Fruit fly (Drosophila melanogaster) whole organism, pupa: ENCODE data around the gene CG5382.

ENCODE experiments used
- CG10348 ChIP-seq: fragments of 200-800 bp; sonication (Bioruptor generic); IDR thresholded peaks from 2 replicates; pipeline ENCODE4 v1.3.6; 2022; ENCODE audit warnings: missing biosample characterization, missing genetic modification characterization
- CG12605 ChIP-seq: fragments of 200-800 bp; sonication (Bioruptor generic); IDR thresholded peaks from 2 replicates; pipeline ENCODE4 v1.3.6; 2022; ENCODE audit warnings: missing biosample characterization, missing genetic modification characterization
- CG13204 ChIP-seq: fragments of 200-800 bp; sonication (Bioruptor generic); optimal IDR thresholded peaks from 2 replicates; lab custom pipeline; 2018; ENCODE audit warnings: missing biosample characterization, mild to moderate bottlenecking, missing genetic modification characterization, moderate library complexity
- CG14655 ChIP-seq: fragments of 200-800 bp; sonication (Bioruptor generic); optimal IDR thresholded peaks from 3 replicates; lab custom pipeline; 2017; ENCODE audit warnings: mild to moderate bottlenecking, missing biosample characterization, missing genetic modification reagents, missing genetic modification characterization
- CG15710 ChIP-seq: fragments of 200-800 bp; sonication (Bioruptor generic); optimal IDR thresholded peaks from 2 replicates; lab custom pipeline; 2018; ENCODE audit warnings: missing biosample characterization, mild to moderate bottlenecking, missing genetic modification characterization, moderate library complexity
- CG17806 ChIP-seq: fragments of 200-800 bp; sonication (Bioruptor generic); optimal IDR thresholded peaks from 2 replicates; lab custom pipeline; 2018; ENCODE audit warnings: missing biosample characterization, mild to moderate bottlenecking, missing genetic modification characterization, moderate library complexity
- CG32121 ChIP-seq: fragments of 200-800 bp; sonication (Bioruptor generic); IDR thresholded peaks from 2 replicates; pipeline ENCODE4 v1.3.6; 2022; ENCODE audit warnings: missing biosample characterization, missing genetic modification characterization
- CG34367 ChIP-seq: fragments of 200-800 bp; sonication (Bioruptor generic); optimal IDR thresholded peaks from 2 replicates; lab custom pipeline; 2018; ENCODE audit warnings: missing biosample characterization, mild to moderate bottlenecking, missing genetic modification characterization
- CG4496 ChIP-seq: fragments of 200-800 bp; sonication (Bioruptor generic); IDR thresholded peaks from 3 replicates; pipeline ENCODE4 v1.3.6; 2022; ENCODE audit warnings: missing biosample characterization, missing genetic modification characterization
- CG8159 ChIP-seq: fragments of 200-800 bp; sonication (Bioruptor generic); optimal IDR thresholded peaks from 3 replicates; lab custom pipeline; 2018; ENCODE audit warnings: missing biosample characterization, mild to moderate bottlenecking, missing genetic modification characterization, moderate library complexity
- CG8301 ChIP-seq: fragments of 200-800 bp; sonication (Bioruptor generic); optimal IDR thresholded peaks from 2 replicates; lab custom pipeline; 2018; ENCODE audit warnings: missing biosample characterization, mild to moderate bottlenecking, missing genetic modification characterization
- CG9948 ChIP-seq: fragments of 200-800 bp; sonication (Bioruptor generic); optimal IDR thresholded peaks from 2 replicates; lab custom pipeline; 2018; ENCODE audit warnings: missing biosample characterization, mild to moderate bottlenecking, missing genetic modification characterization, moderate library complexity
- D1 ChIP-seq: fragments of 200-800 bp; sonication (Bioruptor generic); optimal IDR thresholded peaks from 2 replicates; lab custom pipeline; 2018; ENCODE audit warnings: missing biosample characterization, mild to moderate bottlenecking, missing genetic modification characterization, moderate library complexity
- EcR ChIP-seq: fragments of 200-800 bp; sonication (Bioruptor generic); optimal IDR thresholded peaks from 3 replicates; lab custom pipeline; 2019; ENCODE audit warnings: missing biosample characterization, missing genetic modification characterization, mild to moderate bottlenecking, moderate library complexity, missing genetic modification reagents
- Ets98B ChIP-seq: fragments of 200-800 bp; sonication (Bioruptor generic); IDR thresholded peaks from 2 replicates; pipeline ENCODE4 v1.3.6; 2022; ENCODE audit warnings: missing biosample characterization, missing genetic modification characterization
- Pif1A ChIP-seq: fragments of 200-800 bp; sonication (Bioruptor generic); optimal IDR thresholded peaks from 3 replicates; lab custom pipeline; 2016; ENCODE audit warnings: missing biosample characterization, missing genetic modification characterization
- Pif1B ChIP-seq: fragments of 200-800 bp; sonication (Bioruptor generic); optimal IDR thresholded peaks from 3 replicates; lab custom pipeline; 2016; ENCODE audit warnings: missing biosample characterization, missing genetic modification characterization
- Snoo ChIP-seq: fragments of 200-800 bp; sonication (Bioruptor generic); optimal IDR thresholded peaks from 3 replicates; lab custom pipeline; 2017; ENCODE audit warnings: missing biosample characterization, mild to moderate bottlenecking, missing genetic modification characterization, inconsistent platforms
- fd96Ca ChIP-seq: fragments of 200-800 bp; sonication (Bioruptor generic); IDR thresholded peaks from 3 replicates; pipeline ENCODE4 v1.3.6; 2022; ENCODE audit warnings: missing biosample characterization, missing genetic modification characterization
- gl ChIP-seq: fragments of 200-800 bp; sonication (Bioruptor generic); optimal IDR thresholded peaks from 2 replicates; lab custom pipeline; 2018; ENCODE audit warnings: missing biosample characterization, mild to moderate bottlenecking, missing genetic modification characterization
- rn ChIP-seq: fragments of 200-800 bp; sonication (Bioruptor generic); IDR thresholded peaks from 2 replicates; pipeline ENCODE4 v1.3.6; 2022; ENCODE audit warnings: missing biosample characterization, missing genetic modification characterization

CG5382 gene

DNA sequence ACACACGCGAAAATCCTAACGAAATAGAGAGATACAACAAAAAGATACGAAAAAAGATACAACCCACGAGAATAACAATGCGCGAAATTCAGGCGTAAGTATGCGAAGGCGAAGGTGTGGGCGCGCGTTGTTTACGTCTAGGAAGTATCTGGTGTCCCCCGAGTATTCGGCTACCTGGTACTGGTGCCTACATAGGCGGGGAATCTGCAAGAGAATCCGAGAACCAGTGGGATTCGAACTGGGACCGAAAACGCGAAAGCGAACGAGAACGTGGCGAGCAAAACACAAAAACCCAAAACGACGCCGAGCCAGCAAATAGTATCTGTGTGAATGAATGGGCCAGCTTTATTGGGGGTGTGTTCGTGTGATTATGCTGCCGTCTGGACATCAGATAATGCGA is 24.3 kb upstream of the CG5382 start:
- no peak for TF ChIP-seq CG8301 (tag; lab: Kevin White, UChicago)
- no peak for TF ChIP-seq rn (GFP tag; lab: Robert Waterston, UW)
- no peak for TF ChIP-seq CG10348 (GFP tag; lab: Robert Waterston, UW)
- TF ChIP-seq CG15710 (tag; lab: Kevin White, UChicago), result no peak
- no peak for TF ChIP-seq CG34367 (tag; lab: Kevin White, UChicago)
- TF ChIP-seq Ets98B (GFP tag; lab: Robert Waterston, UW), result no peak
- TF ChIP-seq Snoo (tag; lab: Kevin White, UChicago), result no peak
- no peak for TF ChIP-seq gl (tag; lab: Kevin White, UChicago)
- TF ChIP-seq CG8159 (tag; lab: Kevin White, UChicago), result no peak
- TF ChIP-seq D1 (tag; lab: Kevin White, UChicago), result no peak
- TF ChIP-seq fd96Ca (GFP tag; lab: Robert Waterston, UW), result no peak
- no peak for TF ChIP-seq Pif1B
- TF ChIP-seq CG9948, result no peak
- no peak for TF ChIP-seq CG17806 (tag; lab: Kevin White, UChicago)
- TF ChIP-seq CG12605 (GFP tag; lab: Robert Waterston, UW), result no peak
- no peak for TF ChIP-seq EcR (GFP tag; lab: Kevin White, UChicago)

DNA sequence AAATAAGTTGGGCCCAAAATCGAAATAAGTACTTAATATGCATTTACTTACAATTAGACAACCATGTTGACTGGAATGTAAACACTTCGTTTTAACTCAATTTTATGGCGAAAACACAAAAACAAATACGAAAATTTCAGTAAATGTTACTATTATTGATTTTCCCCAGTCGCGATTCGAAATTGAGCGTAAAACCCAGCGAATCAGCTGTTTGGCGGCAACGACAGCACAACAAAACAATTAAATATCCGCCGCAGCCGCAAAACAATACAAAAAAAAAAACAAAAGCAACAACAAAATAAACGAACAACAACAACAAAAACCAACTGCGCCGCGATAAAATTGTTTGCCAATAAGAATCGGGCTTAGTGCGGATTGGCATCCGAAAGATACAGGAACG is 23.8 kb upstream of the CG5382 start, which contains the start of the genes CAH8 and CG7059:
TSS of gene CAH8 (minus strand) at position 101 of the 400 bp plus-strand sequence.
TSS of gene CG7059 (plus strand) at position 167 of the 400 bp plus-strand sequence.
- TF ChIP-seq CG12605 (GFP tag; lab: Robert Waterston, UW), result 0 out of 2 replicates have a peak, but pooled peaks have one; percentile 11
- no peak for TF ChIP-seq CG15710 (tag; lab: Kevin White, UChicago)

DNA sequence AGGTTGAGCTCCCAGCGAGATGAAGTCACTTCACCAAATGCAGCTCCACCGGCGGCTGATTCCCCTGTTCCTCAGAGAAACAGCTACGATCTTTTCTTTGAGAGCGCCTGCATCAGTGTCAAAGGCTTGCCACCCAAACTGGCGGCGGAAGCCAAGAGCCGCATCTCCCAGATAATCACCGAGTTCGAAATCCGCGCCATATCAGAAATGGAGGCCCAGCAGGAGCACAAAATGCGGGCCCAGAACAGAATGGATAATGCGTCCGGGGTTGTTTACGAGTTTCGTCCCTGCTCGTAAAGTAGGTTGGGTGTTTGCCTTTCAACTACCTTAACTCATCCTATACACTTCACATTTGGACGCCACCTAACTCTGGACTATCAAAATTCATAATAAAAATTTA is 16.0 kb upstream of the CG5382 start, which contains the start of gene Gpdh3:
TSS of gene Gpdh3 (plus strand) at position 301 of the 400 bp plus-strand sequence.
- TF ChIP-seq CG4496, result no peak
- no peak for TF ChIP-seq CG8301 (tag; lab: Kevin White, UChicago)
- TF ChIP-seq CG10348 (GFP tag; lab: Robert Waterston, UW), result no peak
- no peak for TF ChIP-seq CG17806 (tag; lab: Kevin White, UChicago)
- no peak for TF ChIP-seq rn (GFP tag; lab: Robert Waterston, UW)
- TF ChIP-seq CG13204 (GFP tag; lab: Kevin White, UChicago), result no peak
- TF ChIP-seq CG32121 (GFP tag; lab: Robert Waterston, UW), result no peak
- no peak for TF ChIP-seq CG12605 (GFP tag; lab: Robert Waterston, UW)
- no peak for TF ChIP-seq fd96Ca (GFP tag; lab: Robert Waterston, UW)
- no peak for TF ChIP-seq CG9948
- no peak for TF ChIP-seq D1 (tag; lab: Kevin White, UChicago)
- TF ChIP-seq Ets98B (GFP tag; lab: Robert Waterston, UW), result no peak
- no peak for TF ChIP-seq Snoo (tag; lab: Kevin White, UChicago)

DNA sequence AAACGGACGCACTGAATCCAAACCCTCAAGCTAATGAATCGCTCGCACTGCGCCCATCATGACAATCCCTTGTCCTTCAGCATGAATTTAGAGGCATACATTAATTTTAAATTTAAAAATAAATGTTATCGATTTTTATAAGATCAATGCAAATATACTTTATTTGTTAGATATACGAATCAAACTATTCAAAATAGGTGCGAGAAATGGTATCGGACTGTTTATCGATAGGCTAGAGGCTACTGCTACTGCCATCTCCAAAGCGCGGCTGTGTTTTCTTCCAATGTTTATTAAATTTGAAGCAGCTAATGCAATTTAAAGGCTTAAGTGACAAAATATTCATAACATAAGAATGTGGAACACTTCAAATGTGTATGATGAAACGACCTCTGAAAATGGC is 15.3 kb upstream of the CG5382 start, which contains the start of gene CG43342:
TSS of gene CG43342 (plus strand) at position 264 of the 400 bp plus-strand sequence.
- TF ChIP-seq CG12605 (GFP tag; lab: Robert Waterston, UW) (no peak), CG15710 (tag; lab: Kevin White, UChicago) (no peak), CG8301 (tag; lab: Kevin White, UChicago) (no peak), rn (GFP tag; lab: Robert Waterston, UW) (no peak), Ets98B (GFP tag; lab: Robert Waterston, UW) (no peak), CG4496 (no peak), CG10348 (GFP tag; lab: Robert Waterston, UW) (no peak), CG34367 (tag; lab: Kevin White, UChicago) (no peak), gl (tag; lab: Kevin White, UChicago) (no peak), CG9948 (no peak), Pif1B (no peak), CG13204 (GFP tag; lab: Kevin White, UChicago) (no peak), CG14655 (GFP tag; lab: Kevin White, UChicago) (no peak), Snoo (tag; lab: Kevin White, UChicago) (no peak)

DNA sequence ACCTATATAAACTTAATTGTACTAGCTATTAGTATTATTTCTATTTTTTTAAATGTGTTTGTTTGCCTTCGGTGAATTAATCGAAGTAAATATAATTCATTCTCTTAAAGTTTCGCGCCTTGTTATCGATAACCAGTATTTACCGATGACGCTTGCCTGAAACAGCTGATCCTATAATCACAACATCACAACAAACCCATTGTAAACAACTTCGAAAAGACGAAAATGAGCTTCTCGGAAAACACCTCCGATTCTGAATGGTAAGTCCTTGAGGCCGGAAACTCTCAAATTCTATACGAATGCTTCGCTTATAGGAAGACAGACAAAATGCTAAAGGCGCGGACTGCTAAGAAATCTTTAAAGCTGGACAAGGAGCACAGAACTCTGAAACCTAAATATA is 14.2 kb upstream of the CG5382 start, which contains the start of gene CG34149:
TSS of gene CG34149 (plus strand) at position 187 of the 400 bp plus-strand sequence.
- no peak for TF ChIP-seq Ets98B (GFP tag; lab: Robert Waterston, UW)
- no peak for TF ChIP-seq CG4496
- no peak for TF ChIP-seq CG12605 (GFP tag; lab: Robert Waterston, UW)
- no peak for TF ChIP-seq Snoo (tag; lab: Kevin White, UChicago)
- TF ChIP-seq, all 21 proteins: peak for 0

DNA sequence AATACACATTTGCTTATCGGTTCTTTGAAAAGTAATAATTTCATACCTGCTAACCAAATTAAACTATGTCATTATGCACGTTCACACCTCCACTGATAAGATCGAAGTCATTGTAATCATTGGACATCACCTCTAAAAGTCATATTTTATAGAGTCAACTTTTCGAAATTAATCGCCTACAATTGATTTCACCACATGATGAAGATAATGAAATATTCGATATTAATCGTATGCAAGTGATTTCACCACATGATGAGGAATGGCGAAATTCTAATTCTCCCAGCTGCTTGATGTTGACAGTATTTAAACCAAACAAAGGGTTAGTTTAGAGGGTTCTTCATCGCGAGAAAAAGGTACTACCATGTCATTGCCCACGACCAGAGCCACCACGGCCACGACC is 9.9 kb upstream of the CG5382 start, which contains the start of gene CG18596:
TSS of gene CG18596 (plus strand) at position 250 of the 400 bp plus-strand sequence.
- no peak for TF ChIP-seq CG12605 (GFP tag; lab: Robert Waterston, UW)
- TF ChIP-seq CG14655 (GFP tag; lab: Kevin White, UChicago), result no peak
- no peak for TF ChIP-seq Pif1A
- TF ChIP-seq CG10348 (GFP tag; lab: Robert Waterston, UW), result no peak
- TF ChIP-seq CG17806 (tag; lab: Kevin White, UChicago), result no peak
- TF ChIP-seq CG8159 (tag; lab: Kevin White, UChicago), result no peak

DNA sequence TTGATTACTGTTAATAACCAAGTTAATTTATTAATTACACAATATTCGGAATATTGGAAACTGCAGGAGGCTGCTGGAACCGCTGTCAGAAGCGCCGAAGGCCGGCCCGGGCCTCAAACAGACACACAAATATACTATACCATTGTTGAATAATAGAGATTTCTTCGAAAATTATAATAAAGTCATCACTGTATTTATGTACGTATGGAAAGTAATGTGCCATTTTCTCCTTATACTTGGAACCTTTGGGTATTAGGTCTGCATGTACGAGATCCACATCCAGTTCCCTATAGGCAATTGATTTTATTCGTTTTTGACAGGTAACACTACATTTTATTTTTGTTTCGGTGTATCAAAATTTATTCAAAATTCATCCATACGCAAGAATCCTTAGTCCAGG is 6.8 kb upstream of the CG5382 start, which contains the start of gene CG7069:
TSS of gene CG7069 (plus strand) at position 301 of the 400 bp plus-strand sequence.
- TF ChIP-seq CG4496 (no peak), CG8159 (tag; lab: Kevin White, UChicago) (no peak), CG10348 (GFP tag; lab: Robert Waterston, UW) (no peak), CG13204 (GFP tag; lab: Kevin White, UChicago) (no peak), EcR (GFP tag; lab: Kevin White, UChicago) (no peak), CG8301 (tag; lab: Kevin White, UChicago) (no peak), CG9948 (no peak), CG14655 (GFP tag; lab: Kevin White, UChicago) (no peak), Snoo (tag; lab: Kevin White, UChicago) (no peak), CG15710 (tag; lab: Kevin White, UChicago) (no peak)
